Fruit fly (Drosophila melanogaster): ENCODE data around the gene AstC.

The AstC gene

DNA sequence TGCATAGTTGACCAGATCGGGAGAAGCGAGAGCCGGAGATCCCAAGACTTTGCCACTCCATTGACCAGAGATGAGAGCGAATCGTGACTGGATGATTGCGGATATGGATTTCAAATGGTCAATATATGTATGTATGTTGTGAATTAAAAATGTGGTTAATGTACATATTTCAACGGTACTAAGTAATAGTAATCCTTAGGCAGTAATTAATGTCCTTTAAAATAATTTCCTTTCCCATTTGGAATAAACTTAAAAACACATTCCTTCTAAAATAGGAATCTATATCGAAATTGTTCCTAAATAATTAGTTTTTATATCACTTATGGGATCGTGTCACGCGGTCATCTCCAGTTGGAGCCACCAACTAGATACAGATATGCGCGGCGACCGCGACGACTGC lies 7.3 kb downstream of the AstC start:
- no peak for TF ChIP-seq noc (tag; optimal IDR thresholded peaks at IDR 0.05)

DNA sequence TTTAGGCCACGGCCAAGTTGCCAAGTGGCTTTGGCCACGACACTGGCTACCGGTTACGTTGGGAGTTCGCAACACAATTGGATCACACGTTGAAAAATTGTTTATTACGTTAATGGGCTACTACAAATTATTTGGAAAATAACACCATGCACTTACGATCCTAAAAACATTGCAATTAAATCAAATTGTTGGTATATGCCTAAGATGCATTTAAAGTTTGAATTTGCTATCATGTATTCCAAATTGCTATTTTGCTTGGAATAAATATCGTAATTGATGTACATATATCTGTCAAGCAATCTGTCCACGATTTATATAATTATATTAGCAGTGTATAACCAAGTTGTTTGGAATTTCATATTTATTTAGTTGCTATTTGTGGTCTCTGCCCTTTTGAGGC lies 8.3 kb downstream of the AstC start:
- no peak for TF ChIP-seq noc (tag; optimal IDR thresholded peaks at IDR 0.05)

DNA sequence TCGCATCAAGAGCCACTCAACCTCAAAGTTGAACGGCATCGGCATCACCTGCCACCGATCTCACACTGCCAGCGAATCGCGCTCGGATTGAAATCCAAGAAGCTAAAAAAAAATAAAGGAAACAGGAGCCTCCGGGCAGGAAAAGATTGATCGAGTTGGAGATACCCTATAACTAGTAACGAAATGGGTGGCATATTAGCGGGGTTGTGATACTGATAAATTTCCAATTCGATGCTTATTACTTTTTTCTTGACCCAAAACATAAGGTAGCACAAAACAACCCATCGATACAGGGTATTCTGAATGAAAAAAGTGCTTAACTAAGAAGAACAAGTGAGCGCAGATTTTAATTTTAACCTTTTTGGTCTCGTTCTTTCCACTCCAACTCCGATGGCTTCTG lies 8.9 kb downstream of the AstC start:
- TF ChIP-seq noc (tag; optimal IDR thresholded peaks at IDR 0.05): no peak

DNA sequence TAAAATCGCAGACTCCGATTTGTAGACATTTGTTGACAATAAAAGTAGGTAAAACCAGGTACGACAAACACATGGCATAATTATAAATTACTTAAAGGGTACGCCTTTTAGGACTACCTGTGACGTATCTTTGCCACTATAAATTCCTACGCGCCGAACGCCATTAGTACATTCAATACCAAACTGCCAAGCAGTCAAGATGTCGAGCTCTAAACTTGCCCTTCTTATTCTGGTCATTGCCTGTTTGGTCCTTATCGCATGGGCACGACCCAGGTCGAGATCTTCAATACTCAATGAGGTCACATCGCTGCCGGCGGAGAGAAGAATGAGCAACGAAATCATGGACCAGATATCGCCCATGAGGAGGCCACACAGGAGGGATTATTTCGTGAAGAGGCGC lies 10.3 kb downstream of the AstC start, which contains the start of gene CG14915:
TSS of gene CG14915 (plus strand) at position 166 of the 400 bp plus-strand sequence.
- TF ChIP-seq noc (tag; optimal IDR thresholded peaks at IDR 0.05): no peak

DNA sequence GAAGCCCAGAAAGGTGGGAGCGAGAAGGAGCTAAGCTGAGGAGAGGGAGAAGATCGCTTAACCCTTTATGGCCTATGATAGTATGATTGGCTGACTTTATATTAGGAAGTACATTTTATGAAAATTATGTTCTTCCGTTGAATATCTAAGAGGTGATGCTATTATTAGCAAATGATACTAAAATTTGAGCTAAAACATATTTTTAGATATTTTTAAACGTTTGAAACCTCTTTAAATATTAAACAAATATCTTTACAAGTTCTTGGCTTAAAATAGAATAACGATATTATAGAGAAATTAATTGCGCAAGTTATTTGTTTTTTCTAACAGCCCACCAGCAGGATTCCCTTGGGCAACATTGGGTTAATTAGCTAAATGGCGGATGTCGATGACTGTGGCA lies 11.7 kb downstream of the AstC start:
- TF ChIP-seq noc (tag; optimal IDR thresholded peaks at IDR 0.05): no peak

DNA sequence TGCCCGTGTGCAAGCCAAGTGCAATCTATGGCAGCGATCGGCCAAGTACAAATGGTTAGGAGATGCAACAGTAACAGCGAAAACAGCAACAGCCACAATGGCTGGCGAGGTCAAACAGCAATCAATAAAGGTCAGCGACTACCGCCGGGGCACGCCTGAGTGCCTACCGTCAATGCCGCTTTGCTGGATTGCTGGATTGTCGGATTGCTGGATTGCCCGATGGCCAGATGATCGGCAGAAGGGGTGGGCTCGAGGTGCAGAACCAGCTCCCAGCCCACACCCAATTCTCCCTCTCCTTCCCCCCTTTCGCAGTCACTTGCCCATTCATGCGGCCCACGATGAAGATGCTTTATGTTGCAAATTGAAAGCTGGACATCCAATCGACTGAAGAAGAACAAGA lies 12.3 kb downstream of the AstC start:
- TF ChIP-seq noc (tag; optimal IDR thresholded peaks at IDR 0.05): no peak

DNA sequence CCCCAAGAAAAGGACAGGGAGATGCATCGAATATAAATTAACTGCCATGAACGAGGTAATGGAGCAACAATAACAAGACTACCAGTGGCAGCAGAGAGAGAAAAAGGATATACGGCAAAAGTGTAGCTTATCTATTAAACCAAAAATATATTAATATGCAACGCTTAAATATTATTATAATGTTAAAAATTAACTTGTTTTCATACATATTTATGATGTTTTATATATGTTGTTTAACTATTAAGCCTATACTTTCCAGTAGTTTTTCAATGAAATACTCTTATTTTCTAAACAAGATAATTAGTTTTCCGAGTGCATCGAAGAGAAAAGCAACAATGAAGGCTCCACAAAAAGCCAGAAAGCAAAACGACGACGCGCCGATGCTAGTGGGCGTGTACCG lies 12.8 kb downstream of the AstC start:
- no peak for TF ChIP-seq noc (tag; optimal IDR thresholded peaks at IDR 0.05)

DNA sequence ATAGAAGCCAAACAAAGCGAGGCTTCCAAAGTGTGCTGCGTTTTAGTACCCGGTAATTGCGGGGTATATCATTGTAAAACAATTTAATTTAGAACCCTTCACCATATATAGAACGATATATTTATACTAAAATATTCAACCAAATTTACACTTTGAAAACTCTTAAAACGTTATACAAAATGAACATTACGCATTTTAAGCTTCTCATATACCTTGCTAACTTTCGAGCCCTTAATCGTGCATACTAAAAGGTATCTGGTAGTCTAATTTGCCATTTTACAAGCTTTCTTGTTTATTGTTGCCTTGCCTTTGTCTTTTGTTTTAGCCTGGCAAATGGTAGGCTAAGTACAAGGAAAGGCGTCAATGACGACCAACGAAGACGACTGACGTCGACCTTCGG lies 13.2 kb downstream of the AstC start:
- TF ChIP-seq noc (tag; optimal IDR thresholded peaks at IDR 0.05): no peak

DNA sequence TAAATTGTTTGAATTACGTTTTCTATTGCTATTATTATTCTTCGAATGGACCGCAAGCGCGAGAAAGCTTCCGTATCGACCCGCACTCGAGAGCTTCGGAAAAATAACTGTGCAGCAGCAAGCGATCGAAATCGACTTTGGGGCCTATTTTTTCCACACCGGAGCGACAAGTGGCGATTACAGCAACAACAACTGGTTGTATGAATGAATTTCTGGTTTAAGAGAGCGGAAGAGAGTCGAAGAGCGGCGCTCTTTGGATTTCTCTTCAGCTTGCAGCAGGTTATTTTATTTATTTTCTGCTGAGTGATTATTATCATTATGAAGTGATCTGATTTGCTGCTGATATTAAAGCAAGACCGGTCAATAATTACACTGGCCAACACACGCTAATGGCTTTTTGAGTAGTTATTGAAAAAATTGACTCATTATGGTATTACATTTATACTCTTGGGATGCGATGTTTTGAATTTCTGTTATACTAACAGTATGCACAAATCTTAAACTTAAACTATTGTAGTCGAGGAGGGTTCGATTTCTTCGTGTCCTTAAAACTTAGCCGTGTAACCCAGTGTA lies 14.2 kb downstream of the AstC start, which contains the start of gene Samuel:
TSS of gene Samuel (minus strand) at position 112 of the 573 bp plus-strand sequence.
- no peak for TF ChIP-seq noc (tag; optimal IDR thresholded peaks at IDR 0.05)

DNA sequence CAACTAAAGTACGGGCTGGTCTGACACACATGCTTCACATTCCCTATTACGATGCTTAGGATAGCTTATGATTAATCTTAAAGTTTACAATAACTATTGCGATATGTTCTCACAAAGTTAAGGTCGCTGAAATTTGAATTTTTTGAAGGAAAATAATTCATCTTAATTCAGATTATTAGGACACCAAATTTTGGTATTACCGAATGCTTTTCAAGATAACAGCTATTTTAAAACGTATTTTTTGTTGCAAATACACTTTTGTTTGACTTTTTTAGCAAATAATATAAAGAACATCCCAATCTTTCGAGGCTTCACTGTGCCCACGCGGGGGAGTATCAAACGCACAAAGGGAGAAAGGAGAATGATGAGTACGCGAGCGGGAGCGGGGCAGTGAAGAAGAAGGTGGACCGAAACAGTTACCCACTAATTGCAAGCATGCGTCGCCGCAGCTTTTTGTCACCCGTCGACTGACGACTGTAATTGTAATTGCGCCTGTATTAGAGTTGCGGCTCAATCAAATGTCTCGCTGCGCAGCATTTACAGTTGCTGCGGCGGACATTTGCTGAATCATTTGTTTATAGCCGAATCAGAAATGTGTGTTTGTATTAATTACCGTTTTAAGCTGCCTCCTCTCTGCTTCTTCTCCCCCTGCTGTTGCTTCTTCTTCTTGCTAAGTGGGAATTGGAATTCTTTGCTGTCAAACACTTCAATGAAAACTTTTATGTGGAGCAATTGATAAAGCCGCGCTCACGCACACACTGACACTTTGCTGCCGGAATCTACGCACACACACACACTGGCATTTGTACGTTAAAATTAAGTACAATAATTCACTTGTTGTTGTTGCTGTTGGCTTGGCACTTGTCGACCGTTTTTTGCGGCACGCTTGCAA lies 15.0 kb downstream of the AstC start:
- TF ChIP-seq noc (tag; optimal IDR thresholded peaks at IDR 0.05): peak; percentile 73

DNA sequence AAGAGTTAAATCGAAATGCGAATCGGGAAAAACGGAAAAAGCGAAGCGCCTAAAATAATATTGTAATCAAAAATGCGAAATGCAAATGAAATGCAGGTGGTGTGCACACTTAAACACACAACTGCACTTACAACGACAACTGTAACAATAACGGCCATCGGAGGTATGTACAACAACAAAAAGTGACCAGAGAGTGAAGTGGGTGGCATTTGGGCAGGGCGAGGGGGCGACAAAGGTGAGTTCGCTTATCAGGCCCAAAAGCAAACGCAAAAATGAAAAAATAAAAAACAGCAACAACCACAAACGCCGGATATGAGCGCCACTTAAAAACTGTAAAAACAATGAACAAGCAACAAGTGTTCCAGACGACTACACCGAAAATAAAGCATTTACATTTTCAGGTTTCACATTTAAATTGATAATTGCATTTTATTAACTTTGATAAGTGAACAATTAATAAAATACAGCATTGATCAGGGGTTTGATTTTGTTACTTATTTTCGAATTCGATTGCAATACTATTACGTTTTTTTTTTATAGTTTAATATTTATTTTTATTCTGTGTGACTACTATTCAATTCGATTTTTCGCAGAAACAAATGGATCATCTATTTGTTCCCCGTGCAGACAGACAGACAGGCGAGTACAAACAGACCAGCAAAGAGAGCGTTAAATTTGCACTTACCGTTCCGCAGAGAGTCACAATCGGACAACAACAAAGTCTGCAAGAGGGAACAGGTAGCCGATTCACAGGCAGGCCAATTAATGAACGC lies 15.9 kb downstream of the AstC start:
- peak; percentile 92 for TF ChIP-seq noc (tag; optimal IDR thresholded peaks at IDR 0.05)

DNA sequence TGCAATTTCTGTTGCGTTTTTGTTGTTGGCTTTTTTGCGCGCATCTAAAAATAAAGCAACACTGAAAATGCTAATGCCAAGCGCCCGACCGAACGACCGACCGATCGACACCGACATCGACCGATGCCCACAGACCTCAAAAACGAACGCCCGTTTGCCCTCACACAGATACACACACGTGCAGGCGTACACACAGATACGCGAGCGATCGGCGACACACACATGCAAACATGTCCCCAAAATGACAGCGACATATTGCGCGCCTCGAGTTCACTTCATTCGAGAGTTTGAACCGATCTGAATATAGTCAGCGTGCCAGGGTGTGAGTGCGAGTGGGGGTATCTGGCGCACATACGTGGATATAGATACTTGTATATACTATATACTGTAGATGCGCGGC lies 20.0 kb downstream of the AstC start:
- no peak for TF ChIP-seq noc (tag; optimal IDR thresholded peaks at IDR 0.05)

DNA sequence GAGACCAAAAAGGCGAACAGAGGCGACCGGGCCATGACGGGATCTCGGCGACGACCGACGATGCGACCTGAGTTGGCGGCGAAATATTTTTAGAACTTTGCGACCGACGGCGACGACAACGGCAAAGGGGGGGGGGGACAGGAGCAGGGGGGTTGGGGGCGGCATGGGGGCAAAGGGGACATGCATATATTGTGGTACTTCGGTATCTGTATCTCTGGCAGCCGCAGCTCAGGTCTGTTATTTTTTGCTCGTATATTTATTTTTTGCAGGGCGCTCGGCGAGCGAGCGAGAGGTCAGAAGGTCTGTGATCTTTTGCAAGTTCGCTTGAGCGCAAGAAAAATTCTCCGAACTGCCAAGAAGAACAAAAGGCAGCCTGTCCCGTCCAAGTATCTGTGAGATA lies 22.0 kb downstream of the AstC start:
- TF ChIP-seq noc (tag; optimal IDR thresholded peaks at IDR 0.05): no peak

DNA sequence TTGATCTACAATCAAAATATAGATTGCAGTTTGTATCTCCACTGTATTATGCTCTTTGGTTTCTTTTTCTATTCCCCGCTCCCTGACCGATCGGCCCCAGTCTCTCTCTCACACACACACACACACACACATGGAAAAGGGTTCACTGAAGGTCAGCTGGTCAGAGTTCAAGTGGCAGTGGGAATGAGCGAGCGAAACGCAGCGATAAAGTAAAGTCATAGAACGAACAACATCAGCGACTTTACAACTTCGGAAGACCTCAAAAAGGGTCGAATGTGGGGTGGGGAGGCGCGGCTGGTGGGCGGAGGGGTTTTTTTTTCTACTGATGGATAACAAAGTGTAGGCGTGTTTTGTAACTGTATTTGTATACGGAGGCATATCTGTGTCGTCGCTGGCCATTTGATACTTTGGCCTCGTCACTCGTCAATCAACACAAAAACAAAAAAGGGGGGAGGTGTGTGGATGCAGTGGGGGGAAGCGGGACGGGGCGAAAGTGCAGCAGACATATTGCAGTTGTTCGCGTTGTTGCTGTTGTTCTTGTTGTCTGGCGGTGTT lies 23.0 kb downstream of the AstC start:
- TF ChIP-seq noc (tag; optimal IDR thresholded peaks at IDR 0.05): no peak

DNA sequence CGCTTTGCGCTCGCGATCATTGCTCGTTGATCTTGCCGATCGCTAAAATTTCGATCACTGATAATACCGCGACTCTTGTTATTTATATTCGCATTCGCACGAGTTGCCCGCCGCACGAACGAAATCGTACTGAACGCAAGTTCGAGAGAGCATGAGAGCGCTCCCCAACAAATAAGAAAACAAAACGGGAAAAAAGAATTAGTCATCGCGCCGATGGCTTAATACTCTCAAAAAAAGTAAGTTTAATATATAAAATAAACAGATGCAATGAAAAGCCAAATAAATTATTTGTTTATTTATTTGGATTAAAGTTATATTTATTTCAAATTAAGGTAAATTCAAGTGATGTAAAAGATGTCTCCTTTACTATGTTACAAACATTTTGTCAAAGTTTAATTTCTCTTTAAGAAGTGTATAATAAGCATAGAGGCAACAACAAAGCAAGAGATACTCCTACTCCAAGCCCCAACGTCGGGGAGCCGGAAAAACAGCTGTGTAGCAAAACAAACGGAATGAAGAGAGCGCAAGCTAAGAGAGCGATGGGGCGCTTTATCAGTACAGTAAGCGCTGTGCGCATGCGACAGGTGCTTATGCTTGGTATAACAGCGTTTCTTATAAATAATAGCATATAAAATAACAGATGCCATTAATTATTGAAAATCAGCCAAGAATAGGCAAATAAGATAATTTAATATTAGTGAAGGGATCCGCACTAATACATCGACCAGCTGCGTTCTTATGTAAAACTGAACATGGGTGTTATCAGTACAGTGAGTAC lies 23.7 kb downstream of the AstC start:
- peak; percentile 89 for TF ChIP-seq noc (tag; optimal IDR thresholded peaks at IDR 0.05)

Measured in whole organism, larva.